Worm (Caenorhabditis elegans) whole organism, L1 larva: ENCODE data around the gene Y38E10A.9.

Experiments used
- irx-1 ChIP-seq: sonication (generic microtip); optimal IDR thresholded peaks from 2 replicates; lab custom pipeline; 2016; ENCODE audit warnings: missing genetic modification characterization, missing compliant biosample characterization
- nhr-237 ChIP-seq: fragments of 150-350 bp; optimal IDR thresholded peaks from 2 replicates; lab custom pipeline; 2014; ENCODE audit warnings: missing biosample characterization, missing genetic modification characterization
- pag-3 ChIP-seq: sonication (generic microtip); optimal IDR thresholded peaks from 2 replicates; lab custom pipeline; 2017; ENCODE audit warnings: missing genetic modification characterization, mild to moderate bottlenecking, missing compliant biosample characterization, antibody characterized with exemption, borderline replicate concordance; ENCODE audit not compliant: insufficient read depth
- sup-37 ChIP-seq: fragments of 200-800 bp; sonication (Bioruptor generic); optimal IDR thresholded peaks from 2 replicates; lab custom pipeline; 2018; ENCODE audit warnings: mild to moderate bottlenecking, missing genetic modification characterization, missing compliant biosample characterization
- tbx-2 ChIP-seq: sonication (generic microtip); optimal IDR thresholded peaks from 2 replicates; lab custom pipeline; 2016; ENCODE audit warnings: missing genetic modification characterization, missing compliant biosample characterization
- tlp-1 ChIP-seq: fragments of 150-350 bp; optimal IDR thresholded peaks from 2 replicates; lab custom pipeline; 2014; ENCODE audit warnings: missing biosample characterization, missing genetic modification characterization
- zag-1 ChIP-seq: fragments of 150-350 bp; optimal IDR thresholded peaks from 2 replicates; lab custom pipeline; 2014; ENCODE audit warnings: missing biosample characterization, missing genetic modification characterization

- TF ChIP-seq nhr-237 (tag; lab: Kevin White, UChicago) (no peak), pag-3 (tag; lab: Kevin White, UChicago) (no peak), irx-1 (tag; lab: Kevin White, UChicago) (no peak), zag-1 (no peak), tbx-2 (tag; lab: Kevin White, UChicago) (no peak), tlp-1 (tag; lab: Kevin White, UChicago) (no peak), sup-37 (GFP tag; lab: Kevin White, UChicago) (no peak)
Observed at ce11 chrII:12616081-12616480, 7.3 kb downstream of the Y38E10A.9 start, which contains the start of gene nspe-6.
